Fruit fly (Drosophila melanogaster): ENCODE data around the gene CG15468.

Gene CG15468

DNA sequence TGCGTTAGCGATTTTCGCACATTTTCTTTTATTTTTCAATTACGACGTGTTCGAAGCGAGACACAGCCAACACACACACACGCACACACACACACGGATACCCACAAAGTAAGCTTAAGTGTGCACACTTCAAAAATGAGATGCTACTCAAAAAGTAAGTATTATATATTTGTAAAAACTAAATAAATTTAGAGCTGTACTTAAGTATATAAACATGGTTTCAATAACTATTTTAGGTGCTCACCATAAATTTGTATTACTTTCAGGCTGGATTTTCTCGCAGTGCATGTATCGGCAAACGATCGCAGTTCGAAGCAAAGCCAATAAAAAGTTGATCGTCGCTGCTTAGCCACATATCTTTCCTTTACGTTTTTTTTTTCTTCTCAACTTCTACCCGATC is 4.7 kb upstream of the CG15468 start:
- TF ChIP-seq Dif (GFP tag; optimal IDR thresholded peaks at IDR 0.05; ENCODE audit: partially characterized antibody), result no peak
- TF ChIP-seq psq (GFP tag; optimal IDR thresholded peaks at IDR 0.05), result peak; percentile 6
- TF ChIP-seq HLH106 (tag; optimal IDR thresholded peaks at IDR 0.05), result no peak
- no peak for TF ChIP-seq Dfd (GFP tag; optimal IDR thresholded peaks at IDR 0.05)
- no peak for TF ChIP-seq GATAd (GFP tag; optimal IDR thresholded peaks at IDR 0.05)
- peak in 1 of 2 experiments; percentile 18 for TF ChIP-seq foxo (GFP tag; optimal IDR thresholded peaks at IDR 0.05)
- TF ChIP-seq Abd-B (GFP tag; optimal IDR thresholded peaks at IDR 0.05), result no peak
- peak; percentile 35 for TF ChIP-seq fru (GFP tag; optimal IDR thresholded peaks at IDR 0.05)
- no peak for TF ChIP-seq sv (GFP tag; optimal IDR thresholded peaks at IDR 0.05)
- TF ChIP-seq Rel (GFP tag; optimal IDR thresholded peaks at IDR 0.05), result no peak
- TF ChIP-seq Rel (tag; optimal IDR thresholded peaks at IDR 0.05), result no peak
- peak; percentile 22 for TF ChIP-seq h (GFP tag; optimal IDR thresholded peaks at IDR 0.05)
- TF ChIP-seq dmrt93B (GFP tag; optimal IDR thresholded peaks at IDR 0.05), result no peak

- TF ChIP-seq CG32264 (GFP tag; optimal IDR thresholded peaks at IDR 0.05) (no peak), Hr78 (GFP tag; optimal IDR thresholded peaks at IDR 0.05) (no peak), usp (GFP tag; optimal IDR thresholded peaks at IDR 0.05) (no peak), Dif (GFP tag; optimal IDR thresholded peaks at IDR 0.05; ENCODE audit: partially characterized antibody) (no peak), CG9705 (GFP tag; optimal IDR thresholded peaks at IDR 0.05) (no peak), br (GFP tag; optimal IDR thresholded peaks at IDR 0.05) (no peak), Hnf4 (GFP tag; optimal IDR thresholded peaks at IDR 0.05) (no peak), foxo (GFP tag; optimal IDR thresholded peaks at IDR 0.05) (no peak), Dfd (GFP tag; optimal IDR thresholded peaks at IDR 0.05) (no peak), N (GFP tag; optimal IDR thresholded peaks at IDR 0.05) (no peak), Hr83 (GFP tag; optimal IDR thresholded peaks at IDR 0.05; ENCODE audit: poor library complexity, severe bottlenecking) (no peak), Myc (optimal IDR thresholded peaks at IDR 0.05) (no peak), Sp1 (GFP tag; optimal IDR thresholded peaks at IDR 0.05) (no peak), Abd-B (GFP tag; optimal IDR thresholded peaks at IDR 0.05) (no peak), dl (GFP tag; optimal IDR thresholded peaks at IDR 0.05; ENCODE audit: insufficient read depth in 1 of 2, partially characterized antibody in 2 of 2) (no peak), OdsH (GFP tag; optimal IDR thresholded peaks at IDR 0.05) (no peak), Jra (GFP tag; optimal IDR thresholded peaks at IDR 0.05) (no peak), psq (GFP tag; optimal IDR thresholded peaks at IDR 0.05) (no peak)
These were observed 2.0 kb upstream of the CG15468 start for dm6 chrX:4962964-4963363.

DNA sequence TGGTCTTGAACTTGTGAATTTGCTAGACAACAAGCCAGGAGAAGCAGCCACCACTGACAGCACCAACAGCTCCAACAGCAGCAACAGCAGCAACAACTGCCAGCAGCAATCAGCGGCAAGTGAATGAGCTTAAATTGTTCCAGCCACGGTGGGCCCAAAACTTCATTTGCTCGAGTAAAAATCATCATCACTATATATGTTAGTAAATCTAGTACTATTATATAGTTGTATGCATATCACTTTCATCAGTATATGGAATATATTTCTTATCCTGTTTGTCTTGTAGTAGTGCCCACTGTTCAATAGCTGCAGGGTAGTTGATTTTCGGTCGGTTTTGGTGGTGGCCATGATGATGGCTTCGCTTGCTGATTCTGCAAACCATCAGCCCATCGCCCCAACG is 2.1 kb downstream of the CG15468 start:
- TF ChIP-seq Dif (GFP tag; optimal IDR thresholded peaks at IDR 0.05; ENCODE audit: partially characterized antibody) (no peak), psq (GFP tag; optimal IDR thresholded peaks at IDR 0.05) (no peak), Mio (GFP tag; optimal IDR thresholded peaks at IDR 0.05) (no peak), br (GFP tag; optimal IDR thresholded peaks at IDR 0.05) (no peak), Rel (GFP tag; optimal IDR thresholded peaks at IDR 0.05) (no peak), Rel (tag; optimal IDR thresholded peaks at IDR 0.05) (no peak), Vsx2 (GFP tag; optimal IDR thresholded peaks at IDR 0.05; ENCODE audit: partially characterized antibody) (no peak), Hnf4 (GFP tag; optimal IDR thresholded peaks at IDR 0.05) (no peak), N (GFP tag; optimal IDR thresholded peaks at IDR 0.05) (no peak), tai (GFP tag; optimal IDR thresholded peaks at IDR 0.05) (no peak), woc (GFP tag; optimal IDR thresholded peaks at IDR 0.05) (no peak), OdsH (GFP tag; optimal IDR thresholded peaks at IDR 0.05) (no peak), Hr78 (GFP tag; optimal IDR thresholded peaks at IDR 0.05) (no peak), fru (GFP tag; optimal IDR thresholded peaks at IDR 0.05) (no peak), brk (GFP tag; optimal IDR thresholded peaks at IDR 0.05) (no peak), lola (GFP tag; optimal IDR thresholded peaks at IDR 0.05) (no peak), Sp1 (GFP tag; optimal IDR thresholded peaks at IDR 0.05) (no peak), jim (GFP tag; optimal IDR thresholded peaks at IDR 0.05) (no peak), CG9705 (GFP tag; optimal IDR thresholded peaks at IDR 0.05) (no peak)

- TF ChIP-seq foxo (GFP tag; optimal IDR thresholded peaks at IDR 0.05) (peak in 1 of 2 experiments; percentile 5), dmrt93B (GFP tag; optimal IDR thresholded peaks at IDR 0.05) (no peak), Dif (GFP tag; optimal IDR thresholded peaks at IDR 0.05; ENCODE audit: partially characterized antibody) (peak; percentile 12), brk (GFP tag; optimal IDR thresholded peaks at IDR 0.05) (no peak), woc (GFP tag; optimal IDR thresholded peaks at IDR 0.05) (no peak), N (GFP tag; optimal IDR thresholded peaks at IDR 0.05) (no peak), Myc (optimal IDR thresholded peaks at IDR 0.05) (peak; percentile 61), dl (GFP tag; optimal IDR thresholded peaks at IDR 0.05; ENCODE audit: insufficient read depth in 1 of 2, partially characterized antibody in 2 of 2) (no peak), Mio (GFP tag; optimal IDR thresholded peaks at IDR 0.05) (no peak), GATAd (GFP tag; optimal IDR thresholded peaks at IDR 0.05) (no peak), psq (GFP tag; optimal IDR thresholded peaks at IDR 0.05) (no peak), CG32264 (GFP tag; optimal IDR thresholded peaks at IDR 0.05) (no peak), h (GFP tag; optimal IDR thresholded peaks at IDR 0.05) (peak; percentile 10), rgr (GFP tag; optimal IDR thresholded peaks at IDR 0.05) (peak; percentile 21), jim (GFP tag; optimal IDR thresholded peaks at IDR 0.05) (no peak), Hr83 (GFP tag; optimal IDR thresholded peaks at IDR 0.05; ENCODE audit: poor library complexity, severe bottlenecking) (peak; percentile 7)
These were observed 5.0 kb downstream of the CG15468 start for dm6 chrX:4955788-4956442.

Measured in whole organism, wandering third instar larva.